Fruit fly (Drosophila melanogaster) whole organism, pupa: ENCODE results near the gene Vps16A.

Experiments used
- CG12605 ChIP-seq: fragments of 200-800 bp; sonication (Bioruptor generic); IDR thresholded peaks from 2 replicates; pipeline ENCODE4 v1.3.6; 2022; ENCODE audit warnings: missing biosample characterization, missing genetic modification characterization
- CG13204 ChIP-seq: fragments of 200-800 bp; sonication (Bioruptor generic); optimal IDR thresholded peaks from 2 replicates; lab custom pipeline; 2018; ENCODE audit warnings: missing biosample characterization, mild to moderate bottlenecking, missing genetic modification characterization, moderate library complexity
- CG14655 ChIP-seq: fragments of 200-800 bp; sonication (Bioruptor generic); optimal IDR thresholded peaks from 3 replicates; lab custom pipeline; 2017; ENCODE audit warnings: mild to moderate bottlenecking, missing biosample characterization, missing genetic modification reagents, missing genetic modification characterization
- CG34367 ChIP-seq: fragments of 200-800 bp; sonication (Bioruptor generic); optimal IDR thresholded peaks from 2 replicates; lab custom pipeline; 2018; ENCODE audit warnings: missing biosample characterization, mild to moderate bottlenecking, missing genetic modification characterization
- CG9948 ChIP-seq: fragments of 200-800 bp; sonication (Bioruptor generic); optimal IDR thresholded peaks from 2 replicates; lab custom pipeline; 2018; ENCODE audit warnings: missing biosample characterization, mild to moderate bottlenecking, missing genetic modification characterization, moderate library complexity
- D1 ChIP-seq: fragments of 200-800 bp; sonication (Bioruptor generic); optimal IDR thresholded peaks from 2 replicates; lab custom pipeline; 2018; ENCODE audit warnings: missing biosample characterization, mild to moderate bottlenecking, missing genetic modification characterization, moderate library complexity
- Ets98B ChIP-seq: fragments of 200-800 bp; sonication (Bioruptor generic); IDR thresholded peaks from 2 replicates; pipeline ENCODE4 v1.3.6; 2022; ENCODE audit warnings: missing biosample characterization, missing genetic modification characterization
- Pif1B ChIP-seq: fragments of 200-800 bp; sonication (Bioruptor generic); optimal IDR thresholded peaks from 3 replicates; lab custom pipeline; 2016; ENCODE audit warnings: missing biosample characterization, missing genetic modification characterization
- Snoo ChIP-seq: fragments of 200-800 bp; sonication (Bioruptor generic); optimal IDR thresholded peaks from 3 replicates; lab custom pipeline; 2017; ENCODE audit warnings: missing biosample characterization, mild to moderate bottlenecking, missing genetic modification characterization, inconsistent platforms
- fd96Ca ChIP-seq: fragments of 200-800 bp; sonication (Bioruptor generic); IDR thresholded peaks from 3 replicates; pipeline ENCODE4 v1.3.6; 2022; ENCODE audit warnings: missing biosample characterization, missing genetic modification characterization
- rn ChIP-seq: fragments of 200-800 bp; sonication (Bioruptor generic); IDR thresholded peaks from 2 replicates; pipeline ENCODE4 v1.3.6; 2022; ENCODE audit warnings: missing biosample characterization, missing genetic modification characterization

dm6 chr3R:9249025-9249735 is 17.6 kb upstream of the Vps16A start:
- TF ChIP-seq CG34367 (tag; lab: Kevin White, UChicago) (no peak), Ets98B (GFP tag; lab: Robert Waterston, UW) (no peak), Pif1B (GFP tag; lab: Kevin White, UChicago) (no peak), CG14655 (peak; percentile 58), rn (GFP tag; lab: Robert Waterston, UW) (no peak), Snoo (peak; percentile 36), CG12605 (GFP tag; lab: Robert Waterston, UW) (no peak), CG9948 (tag; lab: Kevin White, UChicago) (no peak), D1 (tag; lab: Kevin White, UChicago) (no peak), fd96Ca (GFP tag; lab: Robert Waterston, UW) (no peak), CG13204 (GFP tag; lab: Kevin White, UChicago) (no peak)
